Worm (Caenorhabditis elegans): ENCODE measurements around the gene mes-4.

mes-4 gene

ce11 chrV:13442819-13443218, 5.5 kb upstream of the mes-4 start:
- no peak for TF ChIP-seq unc-62 (GFP tag; optimal IDR thresholded peaks at IDR 0.05)

DNA sequence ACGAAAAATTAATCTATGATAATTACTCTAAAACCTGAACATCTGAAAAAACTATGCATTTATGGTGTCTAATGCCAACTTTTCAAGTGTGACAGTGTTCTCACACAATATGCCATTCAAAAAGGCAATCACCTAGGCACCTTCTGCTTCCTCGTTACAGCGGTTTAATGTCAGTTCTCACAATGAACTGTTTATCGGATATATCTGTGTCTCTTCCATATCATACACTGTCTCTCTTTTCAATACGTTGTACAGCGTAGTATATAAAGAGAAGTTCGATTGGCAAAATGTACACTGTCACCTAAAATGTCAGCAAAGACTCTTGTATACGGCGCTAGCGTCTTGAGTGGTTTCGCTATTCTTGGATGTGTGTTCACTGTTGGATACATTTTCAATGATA, 4.3 kb upstream of the mes-4 start, which contains the start of gene col-162:
Gene col-162 (plus strand): TSS at position 301 of the 400 bp plus-strand sequence.
- TF ChIP-seq unc-62 (GFP tag; optimal IDR thresholded peaks at IDR 0.05), result no peak

DNA sequence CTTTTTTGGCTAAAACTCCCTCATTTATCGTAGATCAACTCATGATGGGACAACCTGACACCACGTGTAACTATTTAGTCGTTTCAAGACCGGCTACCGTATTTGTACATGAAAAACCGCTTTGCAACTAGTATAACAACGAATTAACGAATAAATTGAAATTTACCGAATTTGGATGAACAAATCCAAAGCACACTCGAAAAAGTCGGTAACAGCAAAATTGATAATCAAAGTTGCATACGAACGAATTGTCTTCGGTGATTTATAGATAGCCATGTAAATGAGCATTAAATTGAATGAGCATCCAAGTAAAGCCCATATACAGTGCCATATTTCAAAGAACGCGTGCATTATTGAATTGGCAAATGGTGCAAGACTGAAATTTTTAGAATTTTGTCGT, 5.0 kb downstream of the mes-4 start, which contains the start of gene srd-17:
Gene srd-17 (minus strand): TSS at position 351 of the 400 bp plus-strand sequence.
- no peak for TF ChIP-seq unc-62 (GFP tag; optimal IDR thresholded peaks at IDR 0.05)

DNA sequence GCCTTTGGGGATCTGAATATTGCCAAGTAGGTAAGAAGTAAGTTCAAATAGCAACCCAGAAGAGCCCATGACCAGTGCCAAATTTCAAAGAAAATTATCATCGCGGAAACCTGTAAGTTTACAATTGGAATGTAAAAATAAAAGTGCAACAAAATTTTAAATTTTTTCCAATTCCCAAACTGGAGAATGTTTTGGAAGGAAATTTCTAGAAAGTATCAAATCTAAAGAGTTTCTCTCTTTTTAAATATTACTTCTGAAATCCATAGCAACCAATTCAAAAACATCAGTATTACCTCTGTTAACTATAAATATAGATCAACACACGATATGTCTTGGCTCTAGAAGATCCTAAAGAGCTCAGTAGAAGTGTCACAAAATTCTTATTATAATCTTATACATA, 8.7 kb downstream of the mes-4 start, which contains the start of gene srd-19:
Gene srd-19 (minus strand): TSS at position 101 of the 400 bp plus-strand sequence.
- no peak for TF ChIP-seq unc-62 (GFP tag; optimal IDR thresholded peaks at IDR 0.05)

- no peak for TF ChIP-seq unc-62 (GFP tag; optimal IDR thresholded peaks at IDR 0.05)
Observed at ce11 chrV:13427378-13427777, 10.0 kb downstream of the mes-4 start.

ce11 chrV:13426764-13427163, 10.6 kb downstream of the mes-4 start, which contains the start of gene srd-18:
TSS of gene srd-18 (minus strand) at chrV:13426864.
- TF ChIP-seq unc-62 (GFP tag; optimal IDR thresholded peaks at IDR 0.05), result no peak

ce11 chrV:13423608-13424007, 13.7 kb downstream of the mes-4 start, which contains the start of gene srv-10:
TSS of gene srv-10 (plus strand) at chrV:13423908.
- TF ChIP-seq unc-62 (GFP tag; optimal IDR thresholded peaks at IDR 0.05), result no peak

DNA sequence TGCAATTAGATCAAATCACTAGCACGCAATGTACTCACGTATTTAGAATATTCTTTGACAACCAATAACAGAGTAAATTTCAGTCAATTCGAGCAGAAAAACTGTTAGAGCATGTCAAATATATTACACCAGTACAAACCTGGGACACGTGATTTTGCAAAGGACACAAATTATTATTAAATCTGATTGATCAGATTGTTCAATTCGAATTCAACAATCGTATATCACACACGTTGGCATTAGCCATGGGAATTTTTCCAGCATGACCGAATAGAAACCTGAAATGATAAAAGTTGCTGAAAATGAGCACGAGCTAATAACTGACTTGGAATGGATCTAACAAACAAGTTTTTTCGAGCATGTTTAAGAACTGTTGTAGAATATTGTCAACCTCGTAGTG, 14.3 kb downstream of the mes-4 start, which contains the start of gene srv-9:
Gene srv-9 (minus strand): TSS at position 101 of the 400 bp plus-strand sequence.
- TF ChIP-seq unc-62 (GFP tag; optimal IDR thresholded peaks at IDR 0.05), result no peak

ce11 chrV:13421697-13422096, 15.6 kb downstream of the mes-4 start:
- TF ChIP-seq unc-62 (GFP tag; optimal IDR thresholded peaks at IDR 0.05), result no peak

DNA sequence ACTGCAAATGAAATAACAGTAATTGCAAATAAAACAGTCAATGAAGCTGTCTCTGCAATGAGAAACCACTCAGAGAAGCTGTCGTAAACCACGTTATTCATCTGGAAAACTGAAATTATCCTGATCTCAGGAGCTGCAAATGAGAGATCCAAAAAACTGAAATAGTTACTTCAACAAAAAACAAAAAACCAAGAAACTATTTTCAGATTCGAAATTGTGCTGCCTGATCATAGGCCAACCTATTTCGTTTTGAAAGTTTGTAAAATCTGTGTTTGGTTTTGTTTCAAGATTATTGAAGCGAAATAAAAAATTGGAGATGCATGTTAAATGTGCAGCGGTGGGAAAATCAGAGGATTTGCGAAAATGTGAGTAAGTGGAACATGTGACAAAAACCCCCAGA, 16.7 kb downstream of the mes-4 start, which contains the start of gene srv-8:
Gene srv-8 (minus strand): TSS at position 101 of the 400 bp plus-strand sequence.
- TF ChIP-seq unc-62 (GFP tag; optimal IDR thresholded peaks at IDR 0.05), result no peak

DNA sequence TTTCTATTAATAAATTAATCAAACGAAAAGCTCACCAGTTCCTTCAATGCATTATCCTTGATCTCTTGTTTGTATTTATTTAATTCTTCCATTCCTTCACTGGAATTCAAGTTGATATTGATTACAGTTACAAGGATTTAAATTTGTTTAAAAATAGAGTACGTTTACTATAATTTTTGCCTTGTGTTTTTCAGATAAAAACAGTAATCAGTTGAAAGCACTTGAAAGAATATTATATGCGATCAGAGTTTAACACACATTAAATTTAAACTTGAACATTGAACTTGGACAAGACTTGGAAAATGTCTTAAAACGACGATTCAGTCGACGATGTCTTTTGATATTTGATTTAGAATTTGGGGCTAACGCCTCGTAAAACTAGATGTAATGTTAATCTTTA, 19.8 kb downstream of the mes-4 start, which contains the start of gene F53F1.6:
Gene F53F1.6 (minus strand): TSS at position 101 of the 400 bp plus-strand sequence.
- TF ChIP-seq unc-62 (GFP tag; optimal IDR thresholded peaks at IDR 0.05), result no peak

DNA sequence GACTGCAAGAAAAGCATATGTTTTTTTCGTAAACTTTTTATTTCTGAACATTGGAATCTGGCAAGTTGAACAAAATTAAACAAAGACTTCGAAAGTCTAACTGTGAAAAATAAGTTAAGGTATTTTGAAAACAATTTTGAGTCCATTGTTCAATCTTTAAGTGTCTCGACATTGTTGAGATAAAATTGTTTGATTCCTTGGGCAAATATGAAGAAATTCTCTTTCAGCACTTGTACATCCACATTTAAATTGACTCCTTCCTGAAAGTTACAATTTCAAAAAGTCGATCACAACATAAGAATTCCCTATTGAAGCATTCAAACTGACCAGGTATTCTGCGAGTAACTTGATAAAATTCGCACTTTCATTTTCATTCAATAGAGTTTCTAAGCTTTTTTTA, 21.3 kb downstream of the mes-4 start:
- TF ChIP-seq unc-62 (GFP tag; optimal IDR thresholded peaks at IDR 0.05), result no peak

DNA sequence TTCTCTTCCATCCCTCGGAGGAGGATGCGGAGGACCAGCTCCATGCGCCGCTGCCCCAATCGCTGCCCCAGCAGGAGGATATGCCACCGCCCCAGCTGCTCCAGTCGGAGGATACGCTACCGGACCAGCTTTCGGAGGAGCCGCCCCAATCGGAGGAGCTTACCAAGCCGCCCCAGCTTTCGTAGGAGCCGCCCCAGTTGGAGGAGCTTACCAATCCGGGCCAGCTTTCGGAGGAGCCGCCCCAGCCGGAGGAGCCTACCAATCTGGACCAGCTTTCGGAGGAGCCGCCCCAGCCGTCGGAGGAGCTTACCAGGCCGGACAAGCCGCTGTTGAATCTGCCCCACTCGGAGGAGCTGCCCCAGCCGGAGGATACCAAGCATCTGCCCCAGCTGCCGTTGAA, 21.9 kb downstream of the mes-4 start:
- TF ChIP-seq unc-62 (GFP tag; optimal IDR thresholded peaks at IDR 0.05), result no peak

DNA sequence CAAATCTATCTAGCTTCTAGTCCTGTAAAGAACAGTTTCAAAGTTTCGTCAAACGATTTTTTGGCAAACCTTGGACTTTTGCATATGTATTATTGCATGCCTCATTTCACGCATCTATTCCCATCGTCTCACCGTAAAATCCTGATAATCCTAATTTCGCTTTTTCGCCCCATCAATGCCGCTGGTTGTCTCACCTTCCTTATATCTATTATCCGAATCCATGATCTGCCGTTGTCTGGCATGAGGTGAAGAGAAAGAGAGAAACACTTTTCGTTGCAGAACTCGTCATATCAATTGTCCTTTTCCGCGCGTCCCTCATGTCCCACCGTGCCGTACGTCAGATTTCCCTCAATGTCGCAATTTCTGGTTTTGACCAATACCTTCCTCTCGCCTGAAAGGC, 22.8 kb downstream of the mes-4 start, which contains the start of gene cut-2:
Gene cut-2 (plus strand): TSS at position 365 of the 400 bp plus-strand sequence.
- TF ChIP-seq unc-62 (GFP tag; optimal IDR thresholded peaks at IDR 0.05), result no peak

- TF ChIP-seq unc-62 (GFP tag; optimal IDR thresholded peaks at IDR 0.05), result no peak
Observed at ce11 chrV:13413301-13413700, 24.0 kb downstream of the mes-4 start.

DNA sequence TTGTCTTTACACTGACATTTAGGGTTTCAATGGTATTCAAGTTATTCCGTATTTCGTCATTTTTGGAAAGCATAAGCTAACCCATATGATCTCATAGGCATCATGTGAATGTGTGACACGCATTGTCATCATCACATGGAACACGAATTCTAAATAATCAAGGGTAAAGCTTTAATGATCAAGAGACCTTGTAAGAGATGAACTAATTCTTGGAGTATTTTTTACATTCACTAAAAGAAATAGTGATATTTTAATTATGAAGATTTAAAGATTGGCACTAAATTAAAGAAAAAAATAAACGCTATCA, 25.4 kb downstream of the mes-4 start:
- TF ChIP-seq unc-62 (GFP tag; optimal IDR thresholded peaks at IDR 0.05), result no peak

DNA sequence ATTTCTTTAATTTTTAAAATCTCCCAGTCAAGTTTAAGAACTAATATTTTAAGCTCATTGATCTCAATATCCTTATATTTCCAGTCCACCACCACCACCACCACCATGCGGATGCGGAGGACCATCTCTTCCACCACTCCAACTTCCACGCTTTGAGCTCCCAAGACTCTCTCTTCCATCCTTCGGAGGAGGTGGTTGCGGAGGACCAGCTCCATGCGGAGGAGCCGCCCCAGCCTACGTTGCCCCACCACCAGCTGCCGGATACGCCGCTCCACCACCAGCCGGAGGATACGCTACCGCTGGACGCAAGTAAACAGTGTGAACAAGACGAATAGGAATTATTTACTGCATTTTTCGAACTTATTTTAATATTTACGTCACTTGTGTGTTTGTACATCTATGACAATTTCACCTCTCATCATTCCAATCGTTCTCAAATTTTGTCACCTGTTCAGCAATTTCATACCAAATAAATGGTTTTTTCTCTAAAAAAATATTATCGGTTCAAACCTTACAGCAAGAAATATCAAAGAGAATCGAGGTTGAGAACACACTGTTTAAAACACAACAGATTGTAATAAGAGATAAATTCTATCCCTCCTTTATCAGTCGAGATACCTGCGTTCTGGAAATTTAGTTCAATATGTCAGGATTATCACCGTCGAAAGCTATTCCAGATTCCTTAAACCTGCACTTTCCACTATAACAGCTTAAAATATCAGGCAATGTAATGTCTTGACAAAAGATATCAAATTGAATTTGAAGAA, 25.9 kb downstream of the mes-4 start:
- TF ChIP-seq unc-62 (GFP tag; optimal IDR thresholded peaks at IDR 0.05), result no peak

All from whole organism, dauer.